Worm (Caenorhabditis elegans) whole organism, L1 larva: ENCODE measurements around the gene arx-3.

Experiments
- aly-2 ChIP-seq: fragments of 150-350 bp; optimal IDR thresholded peaks from 2 replicates; lab custom pipeline; 2014; ENCODE audit warnings: missing biosample characterization, missing genetic modification characterization
- ces-1 ChIP-seq: fragments of 150-350 bp; optimal IDR thresholded peaks from 2 replicates; lab custom pipeline; 2014; ENCODE audit warnings: missing biosample characterization, missing genetic modification reagents, missing genetic modification characterization
- efl-1 ChIP-seq, 4 experiments: fragments of 150-350 bp; optimal IDR thresholded peaks in 3 of 4; peaks in 1 of 4; 1 replicate in 1 of 4; 2 replicates in 3 of 4; lab custom pipeline; 2014; ENCODE audit warnings: missing biosample characterization in 2 of 4, missing genetic modification characterization in 2 of 4, missing genetic modification reagents in 2 of 4
- egl-27 ChIP-seq, 2 experiments: fragments of 150-350 bp in 1 of 2; sonication (generic microtip); optimal IDR thresholded peaks; 3 replicates each; lab custom pipeline; 2017 to 2018; ENCODE audit warnings: missing biosample characterization in 2 of 2, missing genetic modification characterization in 2 of 2, missing genetic modification reagents in 2 of 2
- ets-5 ChIP-seq: fragments of 200-800 bp; sonication (Bioruptor generic); IDR thresholded peaks from 2 replicates; pipeline ENCODE4 v1.3.6; 2022; ENCODE audit warnings: missing genetic modification characterization, missing compliant biosample characterization
- fkh-10 ChIP-seq: sonication (generic microtip); optimal IDR thresholded peaks from 2 replicates; lab custom pipeline; 2017; ENCODE audit warnings: missing biosample characterization, missing genetic modification reagents, missing genetic modification characterization
- hlh-4 ChIP-seq: sonication (generic microtip); optimal IDR thresholded peaks from 2 replicates; lab custom pipeline; 2016; ENCODE audit warnings: mild to moderate bottlenecking, missing genetic modification characterization, missing compliant biosample characterization
- mab-9 ChIP-seq: fragments of 200-800 bp; sonication (Bioruptor generic); IDR thresholded peaks from 2 replicates; pipeline ENCODE4 v1.3.6; 2022; ENCODE audit warnings: missing genetic modification reagents, missing genetic modification characterization, missing compliant biosample characterization
- nhr-28 ChIP-seq: fragments of 150-350 bp; optimal IDR thresholded peaks from 2 replicates; lab custom pipeline; 2014; ENCODE audit warnings: missing biosample characterization, missing genetic modification characterization
- nhr-71 ChIP-seq: sonication (generic microtip); optimal IDR thresholded peaks from 2 replicates; lab custom pipeline; 2016; ENCODE audit warnings: mild to moderate bottlenecking, missing genetic modification characterization, moderate library complexity, missing compliant biosample characterization
- nhr-77 ChIP-seq: fragments of 150-350 bp; optimal IDR thresholded peaks from 2 replicates; lab custom pipeline; 2014; ENCODE audit warnings: missing biosample characterization, missing genetic modification characterization

DNA sequence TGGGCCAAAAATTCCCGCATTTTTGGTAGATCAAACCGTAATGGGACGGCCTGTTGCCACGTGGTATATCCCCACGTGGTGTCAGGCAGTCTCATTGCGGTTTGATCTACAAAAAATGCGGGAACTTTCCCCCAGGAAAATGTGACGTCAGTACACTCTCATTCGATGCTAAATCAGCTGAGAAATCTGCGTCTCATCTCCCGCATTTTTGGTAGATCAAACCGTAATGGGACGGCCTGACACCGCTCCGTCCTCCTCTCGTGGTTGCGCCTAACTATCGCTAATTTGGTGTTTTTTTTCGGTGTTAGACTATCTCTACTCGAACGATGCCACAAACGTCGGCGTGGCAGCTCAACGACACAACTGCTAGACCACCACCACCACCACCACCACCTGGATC lies 3.2 kb upstream of the arx-3 start, which contains the start of gene zyg-8:
- TF ChIP-seq ets-5 (GFP tag; lab: Robert Waterston, UW) (no peak), nhr-28 (tag; lab: Kevin White, UChicago) (no peak), aly-2 (tag; lab: Kevin White, UChicago) (no peak), nhr-77 (tag; lab: Kevin White, UChicago) (no peak), fkh-10 (GFP tag; lab: Kevin White, UChicago) (no peak), hlh-4 (no peak), ces-1 (GFP tag; lab: Kevin White, UChicago) (no peak), nhr-71 (tag; lab: Kevin White, UChicago) (no peak), efl-1 (optimal IDR thresholded peaks at IDR 0.05; lab: Kevin White, UChicago) (no peak), efl-1 (GFP tag; optimal IDR thresholded peaks at IDR 0.05 in 1 of 2; lab: Kevin White, UChicago) (no peak), mab-9 (GFP tag; lab: Robert Waterston, UW) (no peak), egl-27 (tag; optimal IDR thresholded peaks at IDR 0.05; lab: Kevin White, UChicago) (no peak)
